Fruit fly (Drosophila melanogaster): Measurements from ENCODE around the gene CG4230.

dm6 chr2L:5116489-5116888 is 20.5 kb downstream of the CG4230 start:
- TF ChIP-seq CG8478 (optimal IDR thresholded peaks at IDR 0.05) (no peak), CTCF (optimal IDR thresholded peaks at IDR 0.05) (no peak)

All from S2 (cell line).